ENCODE assay signal across 4 fruit fly cellular contexts in the genomic region with DNA sequence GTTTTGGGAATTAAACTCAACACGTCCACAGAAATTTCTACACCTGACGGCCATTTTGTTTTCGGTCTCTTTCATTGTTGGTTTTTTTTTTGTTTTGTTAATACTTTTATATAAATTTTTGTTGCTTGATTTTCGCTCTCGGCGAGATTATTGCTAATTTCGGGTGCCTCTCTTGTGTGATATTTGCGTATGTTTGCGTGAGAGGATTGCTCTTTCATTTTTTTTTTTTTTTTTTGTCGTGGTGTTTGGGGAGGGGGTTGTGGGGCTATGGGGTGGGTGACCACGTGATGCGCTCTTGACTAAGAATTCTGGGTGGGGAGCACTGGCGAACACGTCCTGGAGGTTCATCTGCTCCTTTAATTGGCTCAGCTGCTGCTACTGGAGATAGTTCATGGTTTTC.
TF ChIP-seq lines count a peak whose summit lies in the region.

No protein-coding gene starts in this region.

- no peak for TF ChIP-seq CTCF in whole organism, embryonic (GFP tag; optimal IDR thresholded peaks at IDR 0.05; lab: Kevin White, UChicago)

TF ChIP-seq in whole organism, embryonic, 481 proteins besides CTCF, POLR2A, EP300 and RAD21 (continues in another document):
- TF ChIP-seq Nf-YB (GFP tag; optimal IDR thresholded peaks at IDR 0.05; lab: Kevin White, UChicago), result no peak
- TF ChIP-seq phol (tag; optimal IDR thresholded peaks at IDR 0.05; lab: Kevin White, UChicago), result no peak
- no peak for TF ChIP-seq CG2199 (GFP tag; IDR thresholded peaks at IDR 0.05; lab: Robert Waterston, UW)
- TF ChIP-seq ci (GFP tag; IDR thresholded peaks at IDR 0.05; lab: Robert Waterston, UW), result 0 out of 3 replicates have a peak, but pooled peaks have one; percentile 8
- no peak for TF ChIP-seq hth (optimal IDR thresholded peaks at IDR 0.05; lab: Kevin White, UChicago)
- TF ChIP-seq CG11696 (GFP tag; IDR thresholded peaks at IDR 0.05; lab: Robert Waterston, UW), result no peak
- no peak for TF ChIP-seq crp (GFP tag; optimal IDR thresholded peaks at IDR 0.05; lab: Kevin White, UChicago)
- TF ChIP-seq CG10543 (GFP tag; optimal IDR thresholded peaks at IDR 0.05; lab: Kevin White, UChicago), result peak; percentile 21
- no peak for TF ChIP-seq HmgZ (tag; optimal IDR thresholded peaks at IDR 0.05; lab: Kevin White, UChicago)
- TF ChIP-seq lola (GFP tag; optimal IDR thresholded peaks at IDR 0.05; lab: Kevin White, UChicago), result no peak
- TF ChIP-seq cwo (GFP tag; optimal IDR thresholded peaks at IDR 0.05; lab: Kevin White, UChicago), result peak; percentile 50
- no peak for TF ChIP-seq sr (GFP tag; IDR thresholded peaks at IDR 0.05; lab: Robert Waterston, UW)
- TF ChIP-seq Nf-YA (GFP tag; IDR thresholded peaks at IDR 0.05; lab: Robert Waterston, UW), result no peak
- TF ChIP-seq sqz (GFP tag; optimal IDR thresholded peaks at IDR 0.05; lab: Kevin White, UChicago), result peak; percentile 15
- TF ChIP-seq slbo (GFP tag; IDR thresholded peaks at IDR 0.05; lab: Robert Waterston, UW), result no peak
- TF ChIP-seq slp2 (GFP tag; optimal IDR thresholded peaks at IDR 0.05; lab: Kevin White, UChicago), result no peak
- no peak for TF ChIP-seq ATbp (GFP tag; optimal IDR thresholded peaks at IDR 0.05; lab: Kevin White, UChicago)
- TF ChIP-seq odd (GFP tag; optimal IDR thresholded peaks at IDR 0.05; lab: Kevin White, UChicago), result no peak
- TF ChIP-seq Sry-δ (GFP tag; optimal IDR thresholded peaks at IDR 0.05; lab: Kevin White, UChicago), result no peak
- TF ChIP-seq az2 (GFP tag; optimal IDR thresholded peaks at IDR 0.05; lab: Kevin White, UChicago), result no peak
- TF ChIP-seq twi (tag; optimal IDR thresholded peaks at IDR 0.05; lab: Kevin White, UChicago), result no peak
- TF ChIP-seq bbx (GFP tag; IDR thresholded peaks at IDR 0.05; lab: Robert Waterston, UW; ENCODE audit: partially characterized antibody), result no peak
- TF ChIP-seq CG11456 (GFP tag; IDR thresholded peaks at IDR 0.05; lab: Robert Waterston, UW), result no peak

TF ChIP-seq in whole organism, prepupa, 60 proteins besides CTCF, POLR2A, EP300 and RAD21 (continues in another document):
- TF ChIP-seq CG11294 (GFP tag; IDR thresholded peaks at IDR 0.05; lab: Robert Waterston, UW), result no peak
- TF ChIP-seq CG8119 (GFP tag; IDR thresholded peaks at IDR 0.05; lab: Robert Waterston, UW), result 0 out of 3 replicates have a peak, but pooled peaks have one; percentile 36
- TF ChIP-seq CG3032 (tag; optimal IDR thresholded peaks at IDR 0.05; lab: Kevin White, UChicago), result no peak
- no peak for TF ChIP-seq cyc (GFP tag; optimal IDR thresholded peaks at IDR 0.05; lab: Kevin White, UChicago)
- TF ChIP-seq CG16779 (tag; optimal IDR thresholded peaks at IDR 0.05; lab: Kevin White, UChicago), result no peak
- TF ChIP-seq Met (GFP tag; optimal IDR thresholded peaks at IDR 0.05; lab: Kevin White, UChicago), result peak; percentile 7
- TF ChIP-seq eg (GFP tag; IDR thresholded peaks at IDR 0.05; lab: Robert Waterston, UW), result peak; percentile 71
- no peak for TF ChIP-seq vri (GFP tag; optimal IDR thresholded peaks at IDR 0.05; lab: Kevin White, UChicago)
- TF ChIP-seq dsx (GFP tag; optimal IDR thresholded peaks at IDR 0.05; lab: Kevin White, UChicago; ENCODE audit: poor library complexity, severe bottlenecking), result no peak
- no peak for TF ChIP-seq Sox102F (GFP tag; optimal IDR thresholded peaks at IDR 0.05; lab: Kevin White, UChicago)
- no peak for TF ChIP-seq Sox15 (GFP tag; optimal IDR thresholded peaks at IDR 0.05; lab: Kevin White, UChicago)
- no peak for TF ChIP-seq CG34406 (GFP tag; optimal IDR thresholded peaks at IDR 0.05; lab: Kevin White, UChicago)
- TF ChIP-seq CG11902 (GFP tag; optimal IDR thresholded peaks at IDR 0.05; lab: Kevin White, UChicago), result no peak
- TF ChIP-seq Eip75B (GFP tag; optimal IDR thresholded peaks at IDR 0.05; lab: Kevin White, UChicago), result no peak
- no peak for TF ChIP-seq Eip78C (GFP tag; lab: Kevin White, UChicago)
- TF ChIP-seq fd59A (GFP tag; optimal IDR thresholded peaks at IDR 0.05; lab: Kevin White, UChicago), result no peak
- 0 out of 2 replicates have a peak, but pooled peaks have one; percentile 14 for TF ChIP-seq Gug (GFP tag; IDR thresholded peaks at IDR 0.05; lab: Robert Waterston, UW)
- no peak for TF ChIP-seq Blimp-1 (GFP tag; optimal IDR thresholded peaks at IDR 0.05; lab: Kevin White, UChicago)
- TF ChIP-seq CG15336 (GFP tag; IDR thresholded peaks at IDR 0.05; lab: Robert Waterston, UW), result no peak; the same call in 1 of the 2 replicates
- TF ChIP-seq OdsH (GFP tag; optimal IDR thresholded peaks at IDR 0.05; lab: Kevin White, UChicago), result no peak
- no peak for TF ChIP-seq net (GFP tag; optimal IDR thresholded peaks at IDR 0.05; lab: Kevin White, UChicago)
- TF ChIP-seq CG32006 (GFP tag; optimal IDR thresholded peaks at IDR 0.05; lab: Kevin White, UChicago), result no peak
- TF ChIP-seq CG6854 (GFP tag; optimal IDR thresholded peaks at IDR 0.05; lab: Kevin White, UChicago), result no peak

TF ChIP-seq in whole organism, pupa, 21 proteins besides CTCF, POLR2A, EP300 and RAD21:
- TF ChIP-seq CG9948 (tag; optimal IDR thresholded peaks at IDR 0.05; lab: Kevin White, UChicago) (no peak), Snoo (tag; optimal IDR thresholded peaks at IDR 0.05; lab: Kevin White, UChicago) (no peak), Pif1B (GFP tag; optimal IDR thresholded peaks at IDR 0.05; lab: Kevin White, UChicago) (no peak), CG12605 (GFP tag; IDR thresholded peaks at IDR 0.05; lab: Robert Waterston, UW) (0 out of 2 replicates have a peak, but pooled peaks have one; percentile 46), CG8159 (tag; optimal IDR thresholded peaks at IDR 0.05; lab: Kevin White, UChicago) (no peak), EcR (GFP tag; optimal IDR thresholded peaks at IDR 0.05; lab: Kevin White, UChicago) (no peak), CG32121 (GFP tag; IDR thresholded peaks at IDR 0.05; lab: Robert Waterston, UW) (peak; percentile 59), fd96Ca (GFP tag; IDR thresholded peaks at IDR 0.05; lab: Robert Waterston, UW) (0 out of 3 replicates have a peak, but pooled peaks have one; percentile 9), D1 (tag; optimal IDR thresholded peaks at IDR 0.05; lab: Kevin White, UChicago) (no peak), CG15710 (tag; optimal IDR thresholded peaks at IDR 0.05; lab: Kevin White, UChicago) (no peak), rn (GFP tag; IDR thresholded peaks at IDR 0.05; lab: Robert Waterston, UW) (no peak), CG8301 (tag; optimal IDR thresholded peaks at IDR 0.05; lab: Kevin White, UChicago) (no peak), CG14655 (GFP tag; optimal IDR thresholded peaks at IDR 0.05; lab: Kevin White, UChicago) (no peak), Pif1A (GFP tag; optimal IDR thresholded peaks at IDR 0.05; lab: Kevin White, UChicago) (no peak), CG17806 (tag; optimal IDR thresholded peaks at IDR 0.05; lab: Kevin White, UChicago) (no peak), Ets98B (GFP tag; IDR thresholded peaks at IDR 0.05; lab: Robert Waterston, UW) (peak; percentile 59), gl (tag; optimal IDR thresholded peaks at IDR 0.05; lab: Kevin White, UChicago) (no peak), CG10348 (GFP tag; IDR thresholded peaks at IDR 0.05; lab: Robert Waterston, UW) (no peak), CG34367 (tag; optimal IDR thresholded peaks at IDR 0.05; lab: Kevin White, UChicago) (no peak), CG4496 (GFP tag; IDR thresholded peaks at IDR 0.05; lab: Robert Waterston, UW) (no peak), CG13204 (GFP tag; optimal IDR thresholded peaks at IDR 0.05; lab: Kevin White, UChicago) (no peak)

TF ChIP-seq in whole organism, wandering third instar larva, 38 proteins besides CTCF, POLR2A, EP300 and RAD21:
- TF ChIP-seq Dif (GFP tag; optimal IDR thresholded peaks at IDR 0.05; lab: Kevin White, UChicago; ENCODE audit: partially characterized antibody), result no peak
- peak; percentile 27 for TF ChIP-seq Sp1 (GFP tag; optimal IDR thresholded peaks at IDR 0.05; lab: Kevin White, UChicago)
